Worm (Caenorhabditis elegans) whole organism, L1 larva: ENCODE data around the gene srbc-78.

Experiments
- Y116A8C.19 ChIP-seq: sonication (generic microtip); optimal IDR thresholded peaks from 2 replicates; lab custom pipeline; 2016; ENCODE audit warnings: missing compliant biosample characterization, missing genetic modification characterization, borderline replicate concordance
- dpl-1 ChIP-seq, 3 experiments: fragments of 150-350 bp in 2 of 3; sonication (generic microtip) in 1 of 3; optimal IDR thresholded peaks; 2 replicates each; lab custom pipeline; 2014 to 2017; ENCODE audit warnings: missing biosample characterization in 3 of 3, missing genetic modification characterization in 3 of 3, missing genetic modification reagents in 3 of 3
- elt-2 ChIP-seq: sonication (generic microtip); optimal IDR thresholded peaks from 2 replicates; lab custom pipeline; 2016; ENCODE audit warnings: missing genetic modification characterization, mild to moderate bottlenecking, inconsistent platforms, missing compliant biosample characterization, missing genetic modification reagents
- elt-3 ChIP-seq, 6 experiments: fragments of 150-350 bp in 1 of 6; sonication (generic microtip); optimal IDR thresholded peaks; 2 replicates each; lab custom pipeline; 2017 to 2018; ENCODE audit warnings: missing biosample characterization in 6 of 6, missing genetic modification characterization in 6 of 6, inconsistent platforms in 1 of 6
- irx-1 ChIP-seq: sonication (generic microtip); optimal IDR thresholded peaks from 2 replicates; lab custom pipeline; 2016; ENCODE audit warnings: missing genetic modification characterization, missing compliant biosample characterization
- nhr-12 ChIP-seq: sonication (generic microtip); optimal IDR thresholded peaks from 2 replicates; lab custom pipeline; 2017; ENCODE audit warnings: missing biosample characterization, missing genetic modification characterization
- nhr-76 ChIP-seq: sonication (generic microtip); optimal IDR thresholded peaks from 2 replicates; lab custom pipeline; 2017; ENCODE audit warnings: missing biosample characterization, missing genetic modification characterization
- nhr-77 ChIP-seq: fragments of 150-350 bp; optimal IDR thresholded peaks from 2 replicates; lab custom pipeline; 2014; ENCODE audit warnings: missing biosample characterization, missing genetic modification characterization
- sup-37 ChIP-seq: fragments of 200-800 bp; sonication (Bioruptor generic); optimal IDR thresholded peaks from 2 replicates; lab custom pipeline; 2018; ENCODE audit warnings: mild to moderate bottlenecking, missing genetic modification characterization, missing compliant biosample characterization
- tbx-2 ChIP-seq: sonication (generic microtip); optimal IDR thresholded peaks from 2 replicates; lab custom pipeline; 2016; ENCODE audit warnings: missing genetic modification characterization, missing compliant biosample characterization
- unc-130 ChIP-seq: fragments of 150-350 bp; optimal IDR thresholded peaks from 2 replicates; lab custom pipeline; 2017; ENCODE audit warnings: missing biosample characterization, missing genetic modification characterization, inconsistent platforms
- unc-62 ChIP-seq: fragments of 150-350 bp; optimal IDR thresholded peaks from 2 replicates; lab custom pipeline; 2014; ENCODE audit warnings: missing biosample characterization, missing genetic modification reagents, missing genetic modification characterization
- zag-1 ChIP-seq: fragments of 150-350 bp; optimal IDR thresholded peaks from 2 replicates; lab custom pipeline; 2014; ENCODE audit warnings: missing biosample characterization, missing genetic modification characterization

DNA sequence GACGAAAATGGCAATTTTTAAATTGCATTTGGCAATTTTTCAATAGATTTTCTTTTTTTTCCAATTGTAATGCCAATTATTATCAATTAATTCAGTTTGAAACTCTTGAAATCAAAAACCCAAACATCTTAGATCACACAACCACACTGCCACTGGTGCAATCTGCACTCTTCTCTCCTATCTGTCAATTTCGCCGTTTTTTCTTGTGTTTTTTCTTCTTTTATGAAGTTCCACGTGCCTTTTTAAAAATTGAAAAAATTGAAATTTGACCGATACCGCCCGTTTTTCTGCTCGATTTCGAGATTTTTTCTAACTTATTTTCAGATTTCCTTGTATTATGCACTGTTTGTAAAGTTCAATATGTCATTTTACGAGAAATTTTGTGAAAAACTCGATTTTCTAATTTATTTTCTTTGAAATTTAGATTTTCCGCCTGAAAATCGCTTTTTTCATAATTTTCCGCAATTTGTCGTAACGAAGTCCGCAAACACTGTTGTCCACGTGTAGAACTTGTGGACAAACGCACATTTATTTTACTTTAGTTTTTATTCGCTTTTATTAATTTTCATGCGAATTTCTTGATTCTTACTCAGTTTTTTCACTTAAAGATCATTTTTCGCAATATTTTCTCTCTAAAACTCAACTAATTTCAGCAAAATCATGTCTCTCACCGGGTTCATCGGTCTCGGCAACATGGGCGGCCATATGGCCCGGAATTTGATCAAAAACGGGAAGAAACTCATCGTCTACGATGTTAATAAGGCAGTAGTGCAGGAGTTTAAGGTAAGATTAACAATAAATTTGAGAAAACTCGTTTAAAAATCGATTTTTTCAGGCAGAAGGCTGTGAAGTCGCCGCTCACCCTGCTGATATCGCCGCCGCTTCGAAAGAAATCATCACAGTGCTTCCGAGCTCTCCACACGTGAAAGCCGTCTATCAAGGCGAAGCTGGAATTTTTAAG lies 4.5 kb upstream of the srbc-78 start, which contains the start of gene B0250.5:
- TF ChIP-seq zag-1 (no peak), tbx-2 (peak; percentile 27), nhr-76 (tag; lab: Kevin White, UChicago) (no peak), elt-2 (tag; lab: Kevin White, UChicago) (no peak), irx-1 (tag; lab: Kevin White, UChicago) (peak; percentile 62), elt-3 (tag; optimal IDR thresholded peaks at IDR 0.05; lab: Kevin White, UChicago) (peak in 1 of 6 experiments; percentile 18), sup-37 (GFP tag; lab: Kevin White, UChicago) (no peak), unc-130 (no peak), unc-62 (GFP tag; lab: Kevin White, UChicago) (no peak), Y116A8C.19 (tag; lab: Kevin White, UChicago) (no peak), nhr-12 (no peak), nhr-77 (tag; lab: Kevin White, UChicago) (no peak), dpl-1 (GFP tag; optimal IDR thresholded peaks at IDR 0.05; lab: Kevin White, UChicago) (peak; percentile 56 to 77 (median 63))
